Worm (Caenorhabditis elegans) whole organism, L3 larva: ENCODE measurements around the gene F53C3.7.
A peak's percentile ranks its signal among the peaks of the same experiment; 100 is the strongest.

ENCODE experiments used
- ZK546.5 ChIP-seq: sonication (generic microtip); optimal IDR thresholded peaks from 2 replicates; lab custom pipeline; 2017; ENCODE audit warnings: missing biosample characterization, missing genetic modification characterization
- aly-2 ChIP-seq: fragments of 150-350 bp; optimal IDR thresholded peaks from 2 replicates; lab custom pipeline; 2014; ENCODE audit warnings: missing biosample characterization, missing genetic modification characterization
- ceh-28 ChIP-seq: fragments of 150-350 bp; optimal IDR thresholded peaks from 2 replicates; lab custom pipeline; 2014; ENCODE audit warnings: missing biosample characterization, missing genetic modification reagents, missing genetic modification characterization
- daf-12 ChIP-seq: fragments of 150-350 bp; optimal IDR thresholded peaks from 2 replicates; lab custom pipeline; 2014; ENCODE audit warnings: missing biosample characterization, missing genetic modification reagents, missing genetic modification characterization
- egl-27 ChIP-seq: sonication (generic microtip); optimal IDR thresholded peaks from 4 replicates; lab custom pipeline; 2017; ENCODE audit warnings: missing biosample characterization, missing genetic modification reagents, missing genetic modification characterization
- egl-5 ChIP-seq: fragments of 150-350 bp; optimal IDR thresholded peaks from 2 replicates; lab custom pipeline; 2017; ENCODE audit warnings: missing biosample characterization, missing genetic modification reagents, missing genetic modification characterization, inconsistent platforms
- elt-2 ChIP-seq: sonication (generic microtip); optimal IDR thresholded peaks from 2 replicates; lab custom pipeline; 2016; ENCODE audit warnings: missing genetic modification reagents, mild to moderate bottlenecking, missing genetic modification characterization, missing compliant biosample characterization
- elt-3 ChIP-seq, 3 experiments: fragments of 150-350 bp in 1 of 3; sonication (generic microtip) in 2 of 3; optimal IDR thresholded peaks; 2 replicates in 2 of 3; 4 replicates in 1 of 3; lab custom pipeline; 2014 to 2017; ENCODE audit warnings: missing biosample characterization in 3 of 3, missing genetic modification characterization in 3 of 3
- fkh-2 ChIP-seq: fragments of 150-350 bp; optimal IDR thresholded peaks from 2 replicates; lab custom pipeline; 2014; ENCODE audit warnings: missing biosample characterization, missing genetic modification reagents, missing genetic modification characterization
- fos-1 ChIP-seq: fragments of 150-350 bp; optimal IDR thresholded peaks from 2 replicates; lab custom pipeline; 2014; ENCODE audit warnings: missing biosample characterization, missing genetic modification characterization
- hmg-11 ChIP-seq: sonication (generic microtip); optimal IDR thresholded peaks from 2 replicates; lab custom pipeline; 2016; ENCODE audit warnings: missing genetic modification characterization, missing compliant biosample characterization
- jun-1 ChIP-seq: fragments of 150-350 bp; optimal IDR thresholded peaks from 2 replicates; lab custom pipeline; 2014; ENCODE audit warnings: missing biosample characterization, missing genetic modification reagents, missing genetic modification characterization
- lin-15B ChIP-seq: fragments of 150-350 bp; optimal IDR thresholded peaks from 2 replicates; lab custom pipeline; 2014; ENCODE audit warnings: missing biosample characterization, missing genetic modification characterization
- lin-39 ChIP-seq: fragments of 150-350 bp; optimal IDR thresholded peaks from 2 replicates; lab custom pipeline; 2018; ENCODE audit warnings: missing biosample characterization, missing genetic modification reagents, missing genetic modification characterization
- lsy-12 ChIP-seq: sonication (generic microtip); optimal IDR thresholded peaks from 2 replicates; lab custom pipeline; 2016; ENCODE audit warnings: mild to moderate bottlenecking, missing genetic modification characterization, missing compliant biosample characterization
- nfya-1 ChIP-seq: sonication (generic microtip); optimal IDR thresholded peaks from 2 replicates; lab custom pipeline; 2017; ENCODE audit warnings: missing genetic modification characterization, mild to moderate bottlenecking, missing compliant biosample characterization, antibody characterized with exemption, moderate library complexity; ENCODE audit not compliant: insufficient read depth
- nhr-11 ChIP-seq: fragments of 150-350 bp; optimal IDR thresholded peaks from 2 replicates; lab custom pipeline; 2014; ENCODE audit warnings: missing biosample characterization, missing genetic modification characterization
- nhr-23 ChIP-seq: fragments of 150-350 bp; optimal IDR thresholded peaks from 2 replicates; lab custom pipeline; 2014; ENCODE audit warnings: missing biosample characterization, missing genetic modification reagents, missing genetic modification characterization
- nhr-237 ChIP-seq: fragments of 150-350 bp; optimal IDR thresholded peaks from 2 replicates; lab custom pipeline; 2014; ENCODE audit warnings: missing biosample characterization, missing genetic modification characterization
- nhr-25 ChIP-seq: sonication (generic microtip); optimal IDR thresholded peaks from 2 replicates; lab custom pipeline; 2017; ENCODE audit warnings: missing biosample characterization, missing genetic modification characterization
- nhr-67 ChIP-seq: fragments of 150-350 bp; optimal IDR thresholded peaks from 2 replicates; lab custom pipeline; 2014; ENCODE audit warnings: missing biosample characterization, missing genetic modification characterization
- nhr-77 ChIP-seq: fragments of 150-350 bp; optimal IDR thresholded peaks from 2 replicates; lab custom pipeline; 2014; ENCODE audit warnings: missing biosample characterization, missing genetic modification characterization
- pha-4 ChIP-seq: fragments of 150-350 bp; optimal IDR thresholded peaks from 2 replicates; lab custom pipeline; 2014; ENCODE audit warnings: missing biosample characterization, missing genetic modification reagents, missing genetic modification characterization
- pqm-1 ChIP-seq: fragments of 150-350 bp; optimal IDR thresholded peaks from 2 replicates; lab custom pipeline; 2017; ENCODE audit warnings: missing biosample characterization, missing genetic modification characterization, inconsistent platforms
- sea-2 ChIP-seq: fragments of 150-350 bp; sonication (generic microtip); optimal IDR thresholded peaks from 4 replicates; lab custom pipeline; 2014; ENCODE audit warnings: missing biosample characterization, missing genetic modification reagents, missing genetic modification characterization
- skn-1 ChIP-seq: fragments of 150-350 bp; optimal IDR thresholded peaks from 2 replicates; lab custom pipeline; 2014; ENCODE audit warnings: missing biosample characterization, missing genetic modification characterization
- snpc-4 ChIP-seq: fragments of 150-350 bp; optimal IDR thresholded peaks from 2 replicates; lab custom pipeline; 2014; ENCODE audit warnings: missing biosample characterization, missing genetic modification characterization
- tbx-2 ChIP-seq: sonication (generic microtip); optimal IDR thresholded peaks from 2 replicates; lab custom pipeline; 2016; ENCODE audit warnings: mild to moderate bottlenecking, missing genetic modification characterization, missing compliant biosample characterization
- unc-39 ChIP-seq: sonication (generic microtip); optimal IDR thresholded peaks from 4 replicates; lab custom pipeline; 2017; ENCODE audit warnings: missing biosample characterization, missing genetic modification characterization
- ztf-11 ChIP-seq: fragments of 150-350 bp; optimal IDR thresholded peaks from 2 replicates; lab custom pipeline; 2014; ENCODE audit warnings: missing biosample characterization, missing genetic modification characterization
- ztf-4 ChIP-seq: fragments of 150-350 bp; optimal IDR thresholded peaks from 2 replicates; lab custom pipeline; 2014; ENCODE audit warnings: missing biosample characterization, missing genetic modification characterization

F53C3.7 gene

DNA sequence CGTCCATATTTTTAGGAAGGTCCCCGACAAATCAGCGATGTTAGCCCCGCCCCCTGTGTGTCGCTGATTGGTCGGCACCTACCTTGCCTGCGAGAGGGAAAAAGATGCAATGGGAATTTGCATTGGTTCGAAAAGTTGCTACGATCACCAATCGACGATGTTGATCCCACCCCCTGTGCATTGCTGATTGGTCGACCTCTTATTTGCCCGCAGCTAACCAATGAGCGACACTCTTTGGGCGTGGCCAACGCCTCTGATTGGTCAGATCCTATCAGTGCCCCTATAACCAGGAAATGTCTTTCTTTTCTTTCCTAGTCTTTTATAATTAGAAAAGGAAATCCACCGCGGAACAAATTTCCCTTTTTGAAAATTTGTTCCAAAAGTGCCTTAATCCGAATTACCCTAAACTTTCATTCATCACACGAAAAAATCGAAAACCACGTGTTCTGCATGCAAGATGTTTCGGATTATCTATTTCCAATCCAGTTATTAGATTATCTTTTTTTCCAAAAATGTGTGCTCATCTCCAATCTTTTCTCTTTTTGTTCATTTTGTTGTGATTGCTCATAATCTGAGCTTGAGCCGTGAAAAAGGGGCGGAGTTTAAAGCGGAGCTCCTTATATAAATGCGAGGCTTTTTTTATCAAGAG is 23.3 kb downstream of the F53C3.7 start:
- peak; percentile 90 for TF ChIP-seq nfya-1 (tag; lab: Kevin White, UChicago)
- no peak for TF ChIP-seq egl-27 (tag; lab: Kevin White, UChicago)

DNA sequence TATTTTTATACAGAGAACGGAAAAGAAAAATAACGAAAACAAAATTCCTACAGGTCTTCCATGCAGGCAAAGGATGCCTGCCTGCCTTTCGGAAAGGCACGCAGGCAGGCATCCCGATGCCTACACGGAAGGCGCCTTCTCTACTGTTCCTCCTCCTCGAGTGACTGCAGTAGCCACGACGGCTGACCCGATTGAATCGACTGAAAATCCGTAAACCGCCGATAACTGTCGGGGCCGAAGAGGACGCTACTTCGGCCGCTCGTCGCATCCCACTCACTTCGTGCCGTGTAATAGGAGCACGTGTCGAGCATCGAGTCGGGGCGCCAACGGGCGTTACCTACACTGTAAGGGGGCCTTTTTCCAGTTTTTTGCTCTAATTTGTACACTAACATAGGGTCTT is 25.8 kb downstream of the F53C3.7 start:
- TF ChIP-seq ztf-4 (tag; lab: Kevin White, UChicago) (no peak), ZK546.5 (tag; lab: Kevin White, UChicago) (no peak), ceh-28 (tag; lab: Kevin White, UChicago) (no peak), lsy-12 (tag; lab: Kevin White, UChicago) (no peak), tbx-2 (tag; lab: Kevin White, UChicago) (no peak), fos-1 (no peak), jun-1 (no peak), hmg-11 (tag; lab: Kevin White, UChicago) (no peak), elt-3 (tag; optimal IDR thresholded peaks at IDR 0.05; lab: Kevin White, UChicago) (no peak), ztf-11 (no peak), nhr-67 (tag; lab: Kevin White, UChicago) (no peak), nhr-77 (tag; lab: Kevin White, UChicago) (no peak), egl-27 (tag; lab: Kevin White, UChicago) (no peak), aly-2 (tag; lab: Kevin White, UChicago) (no peak), fkh-2 (tag; lab: Kevin White, UChicago) (no peak), nhr-237 (tag; lab: Kevin White, UChicago) (no peak), skn-1 (tag; lab: Kevin White, UChicago) (no peak)

DNA sequence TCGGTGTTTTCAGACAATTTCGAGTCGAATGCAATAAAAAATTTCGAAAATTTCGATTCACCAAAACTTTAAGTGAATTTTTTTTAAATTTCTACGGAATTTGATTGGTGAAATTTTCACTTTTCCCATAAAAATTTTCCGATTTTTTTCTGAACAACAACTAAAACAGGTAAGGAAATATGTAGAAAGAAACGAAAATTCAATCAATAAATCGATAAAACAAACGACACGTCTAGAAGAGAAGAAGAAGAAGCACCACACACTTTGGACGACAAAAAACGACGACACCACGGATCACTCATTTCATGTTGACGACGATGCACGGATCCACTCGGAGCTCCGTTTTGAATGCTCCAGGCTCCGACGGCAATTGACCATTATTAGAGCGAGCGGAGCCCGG is 27.8 kb downstream of the F53C3.7 start:
- peak; percentile 56 for TF ChIP-seq ceh-28 (tag; lab: Kevin White, UChicago)
- TF ChIP-seq hmg-11 (tag; lab: Kevin White, UChicago) = no peak

DNA sequence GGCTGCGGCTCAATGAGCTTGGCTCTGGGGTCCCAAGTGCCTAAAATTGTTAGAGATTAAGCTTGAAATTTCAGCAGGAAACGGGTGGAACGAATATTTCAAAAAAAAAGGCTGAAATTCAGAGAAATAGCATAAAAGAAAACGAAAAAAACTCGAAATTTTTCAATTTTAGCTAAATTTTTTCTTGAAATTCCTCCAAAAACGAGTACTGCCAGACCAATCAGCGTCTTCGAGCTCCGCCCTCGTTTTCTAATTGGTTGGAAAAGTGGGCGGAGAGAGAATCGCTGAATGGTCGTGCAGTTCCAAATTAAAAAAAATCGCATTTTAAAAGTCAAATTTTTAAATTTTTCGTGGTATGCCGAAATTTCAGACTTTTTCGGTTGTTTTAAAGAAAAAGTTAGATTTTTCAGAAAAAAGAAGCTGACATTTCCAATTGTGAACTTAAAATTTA is 33.1 kb downstream of the F53C3.7 start, which contains the start of gene plpp-1.1:
plpp-1.1 (minus strand) TSS at position 51 of the 451 bp plus-strand sequence.
- TF ChIP-seq sea-2 (GFP tag; lab: Kevin White, UChicago) (no peak), nfya-1 (tag; lab: Kevin White, UChicago) (peak; percentile 97), skn-1 (tag; lab: Kevin White, UChicago) (no peak), unc-39 (tag; lab: Kevin White, UChicago) (no peak), daf-12 (tag; lab: Kevin White, UChicago) (no peak), pha-4 (no peak), nhr-77 (tag; lab: Kevin White, UChicago) (no peak)

DNA sequence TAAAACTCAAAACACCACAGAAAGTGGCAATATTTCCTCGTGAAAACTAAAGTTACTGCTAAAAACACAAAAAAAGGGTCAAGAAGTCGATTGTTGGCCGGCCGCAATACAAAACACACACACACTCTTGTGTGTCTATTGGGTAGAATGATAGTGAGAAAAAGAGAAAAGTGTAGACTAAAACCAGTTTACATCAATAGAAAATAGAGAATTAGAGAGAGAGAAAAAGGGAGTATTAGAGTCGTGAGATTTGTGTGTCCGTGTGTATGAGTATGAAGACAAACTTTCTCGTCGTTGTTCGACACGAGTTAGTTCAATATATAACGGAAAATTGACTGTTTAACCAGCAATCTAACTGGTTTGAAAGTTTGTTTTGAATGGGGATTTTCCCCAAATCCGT is 34.6 kb downstream of the F53C3.7 start:
- TF ChIP-seq ceh-28 (tag; lab: Kevin White, UChicago) (no peak), elt-3 (tag; optimal IDR thresholded peaks at IDR 0.05; lab: Kevin White, UChicago) (no peak), nhr-23 (peak; percentile 33), egl-27 (tag; lab: Kevin White, UChicago) (no peak), lsy-12 (tag; lab: Kevin White, UChicago) (no peak), pha-4 (peak; percentile 92), fos-1 (no peak), nfya-1 (tag; lab: Kevin White, UChicago) (peak; percentile 85), elt-2 (no peak)

DNA sequence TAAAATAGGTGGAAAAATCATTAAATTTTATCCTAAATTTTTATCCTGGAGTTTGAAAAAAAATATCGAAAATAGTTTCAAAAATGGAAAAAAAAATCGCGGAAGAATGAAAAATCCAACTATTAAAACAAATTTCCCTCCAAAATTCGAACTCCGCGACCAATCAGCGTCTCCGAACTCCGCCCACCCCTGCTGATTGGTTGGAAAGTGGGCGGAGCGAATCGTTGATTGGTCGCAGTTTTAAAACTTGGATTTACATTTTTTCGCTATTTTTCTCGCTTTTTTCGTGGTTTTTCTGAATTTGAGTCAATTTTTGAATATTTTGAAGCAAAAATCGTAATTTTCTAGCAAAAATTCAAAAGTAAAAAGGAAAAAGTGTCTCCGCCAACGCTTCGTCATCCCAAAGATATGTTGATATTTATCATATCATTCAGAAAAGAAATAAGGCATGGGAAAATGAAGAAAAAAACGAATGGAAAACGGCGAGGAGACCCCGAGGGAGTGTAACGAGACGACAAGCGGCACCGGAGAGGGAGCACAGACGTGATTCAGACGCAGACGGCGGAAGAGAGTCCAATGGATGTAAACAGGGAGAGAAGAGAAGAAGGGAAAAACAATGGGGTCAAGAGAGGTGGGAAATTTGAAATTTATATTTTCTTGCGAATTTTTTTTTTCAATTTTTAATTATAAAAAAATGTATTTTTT is 35.8 kb downstream of the F53C3.7 start:
- TF ChIP-seq sea-2 (GFP tag; lab: Kevin White, UChicago) (no peak), nhr-77 (tag; lab: Kevin White, UChicago) (no peak), pqm-1 (peak; percentile 17), elt-3 (tag; optimal IDR thresholded peaks at IDR 0.05; lab: Kevin White, UChicago) (peak in 1 of 3 experiments; percentile 3), pha-4 (peak; percentile 94), nhr-23 (peak; percentile 94), lin-39 (no peak), nhr-237 (tag; lab: Kevin White, UChicago) (no peak), snpc-4 (tag; lab: Kevin White, UChicago) (peak; percentile 40), nhr-25 (tag; lab: Kevin White, UChicago) (no peak), tbx-2 (tag; lab: Kevin White, UChicago) (no peak), hmg-11 (tag; lab: Kevin White, UChicago) (peak; percentile 49), egl-27 (tag; lab: Kevin White, UChicago) (no peak), egl-5 (tag; lab: Kevin White, UChicago) (no peak), ceh-28 (tag; lab: Kevin White, UChicago) (no peak), lin-15B (tag; lab: Kevin White, UChicago) (peak; percentile 22), nfya-1 (tag; lab: Kevin White, UChicago) (peak; percentile 99), nhr-11 (no peak), elt-2 (peak; percentile 42)
- TF ChIP-seq, all 47 proteins: peak for 9
